Fruit fly (Drosophila melanogaster): ENCODE data around the gene CG14356.

CG14356 gene

dm6 chr3R:14151840-14152239, 20.0 kb upstream of the CG14356 start, which contains the start of gene CG14355:
TSS of gene CG14355 (minus strand) at chr3R:14151940.
- TF ChIP-seq Vsx2 (GFP tag; optimal IDR thresholded peaks at IDR 0.05; ENCODE audit: partially characterized antibody) (no peak), sv (GFP tag; optimal IDR thresholded peaks at IDR 0.05) (no peak), OdsH (GFP tag; optimal IDR thresholded peaks at IDR 0.05) (no peak)

dm6 chr3R:14140912-14141311, 9.0 kb upstream of the CG14356 start:
- no peak for TF ChIP-seq jim (GFP tag; optimal IDR thresholded peaks at IDR 0.05)
- TF ChIP-seq Abd-B (GFP tag; optimal IDR thresholded peaks at IDR 0.05): no peak
- TF ChIP-seq rgr (GFP tag; optimal IDR thresholded peaks at IDR 0.05): no peak
- TF ChIP-seq pan (optimal IDR thresholded peaks at IDR 0.05): no peak
- no peak for TF ChIP-seq Hr78 (GFP tag; optimal IDR thresholded peaks at IDR 0.05)
- TF ChIP-seq Dif (GFP tag; optimal IDR thresholded peaks at IDR 0.05; ENCODE audit: partially characterized antibody): peak; percentile 26
- TF ChIP-seq brk (GFP tag; optimal IDR thresholded peaks at IDR 0.05): no peak
- TF ChIP-seq Jra (GFP tag; optimal IDR thresholded peaks at IDR 0.05): no peak

dm6 chr3R:14125479-14126121, 6.3 kb downstream of the CG14356 start, which contains the start of the genes 140up and Polr2B:
TSS of gene 140up (minus strand) at chr3R:14125548.
TSS of gene Polr2B (plus strand) at chr3R:14125791.
- TF ChIP-seq brk (GFP tag; optimal IDR thresholded peaks at IDR 0.05) (peak; percentile 89), Myc (optimal IDR thresholded peaks at IDR 0.05) (peak; percentile 52), dsf (GFP tag; optimal IDR thresholded peaks at IDR 0.05; ENCODE audit: borderline replicate concordance) (peak; percentile 86), foxo (GFP tag; optimal IDR thresholded peaks at IDR 0.05) (peak in 1 of 2 experiments; percentile 95), N (GFP tag; optimal IDR thresholded peaks at IDR 0.05) (no peak), Hr83 (GFP tag; optimal IDR thresholded peaks at IDR 0.05; ENCODE audit: poor library complexity, severe bottlenecking) (peak; percentile 55), h (GFP tag; optimal IDR thresholded peaks at IDR 0.05) (peak; percentile 88), psq (GFP tag; optimal IDR thresholded peaks at IDR 0.05) (peak; percentile 93), Sp1 (GFP tag; optimal IDR thresholded peaks at IDR 0.05) (peak; percentile 91), Jra (GFP tag; optimal IDR thresholded peaks at IDR 0.05) (peak; percentile 86), Abd-B (GFP tag; optimal IDR thresholded peaks at IDR 0.05) (no peak), rgr (GFP tag; optimal IDR thresholded peaks at IDR 0.05) (peak; percentile 95), Rel (GFP tag; optimal IDR thresholded peaks at IDR 0.05) (peak; percentile 25), Rel (tag; optimal IDR thresholded peaks at IDR 0.05) (peak; percentile 66), fru (GFP tag; optimal IDR thresholded peaks at IDR 0.05) (peak; percentile 86), Mio (GFP tag; optimal IDR thresholded peaks at IDR 0.05) (no peak), ey (GFP tag; optimal IDR thresholded peaks at IDR 0.05) (peak; percentile 77), woc (GFP tag; optimal IDR thresholded peaks at IDR 0.05) (peak; percentile 66), CG9705 (GFP tag; optimal IDR thresholded peaks at IDR 0.05) (peak; percentile 89), dmrt93B (GFP tag; optimal IDR thresholded peaks at IDR 0.05) (peak; percentile 92), br (GFP tag; optimal IDR thresholded peaks at IDR 0.05) (peak; percentile 77), dl (GFP tag; optimal IDR thresholded peaks at IDR 0.05; ENCODE audit: insufficient read depth in 1 of 2, partially characterized antibody in 2 of 2) (no peak), sv (GFP tag; optimal IDR thresholded peaks at IDR 0.05) (peak; percentile 80), CG32264 (GFP tag; optimal IDR thresholded peaks at IDR 0.05) (peak; percentile 5), lola (GFP tag; optimal IDR thresholded peaks at IDR 0.05) (no peak), CrebA (GFP tag; optimal IDR thresholded peaks at IDR 0.05; ENCODE audit: borderline replicate concordance) (no peak), jim (GFP tag; optimal IDR thresholded peaks at IDR 0.05) (peak; percentile 6), Hnf4 (GFP tag; optimal IDR thresholded peaks at IDR 0.05) (peak; percentile 94), GATAd (GFP tag; optimal IDR thresholded peaks at IDR 0.05) (peak; percentile 64), OdsH (GFP tag; optimal IDR thresholded peaks at IDR 0.05) (peak; percentile 93), Dif (GFP tag; optimal IDR thresholded peaks at IDR 0.05; ENCODE audit: partially characterized antibody) (no peak), tai (GFP tag; optimal IDR thresholded peaks at IDR 0.05) (no peak), usp (GFP tag; optimal IDR thresholded peaks at IDR 0.05) (no peak), sage (GFP tag; optimal IDR thresholded peaks at IDR 0.05) (peak; percentile 67), HLH106 (tag; optimal IDR thresholded peaks at IDR 0.05) (peak; percentile 96)
